Worm (Caenorhabditis elegans): ENCODE measurements around the gene elo-4.

elo-4 gene

DNA sequence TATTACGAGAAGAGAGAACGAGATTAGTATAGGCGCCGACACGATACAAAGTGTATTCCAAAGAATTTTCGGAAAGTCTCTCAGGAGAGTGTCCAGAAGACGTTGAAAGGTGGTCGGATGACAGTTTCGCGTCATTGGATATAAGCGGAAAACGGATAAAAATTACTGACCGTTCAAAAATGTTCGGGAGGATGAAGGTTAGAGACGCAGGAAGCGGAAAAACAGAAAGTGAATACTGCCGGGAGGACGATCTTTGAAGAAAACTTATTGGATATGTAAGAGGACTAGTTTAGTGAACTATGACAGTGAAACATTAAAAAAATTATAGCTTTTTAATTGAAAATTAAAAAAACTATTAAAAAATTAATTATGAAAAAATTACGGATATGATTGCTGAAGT, 1.0 kb upstream of the elo-4 start:
- TF ChIP-seq nhr-90 (tag; optimal IDR thresholded peaks at IDR 0.05) (no peak), attf-5 (GFP tag; optimal IDR thresholded peaks at IDR 0.05) (no peak), lin-40 (tag; optimal IDR thresholded peaks at IDR 0.05) (no peak), F37B4.10 (GFP tag; IDR thresholded peaks at IDR 0.05) (no peak), rcor-1 (GFP tag; IDR thresholded peaks at IDR 0.05) (no peak), repo-1 (tag; optimal IDR thresholded peaks at IDR 0.05) (no peak), akir-1 (GFP tag; optimal IDR thresholded peaks at IDR 0.05) (no peak), ceh-79 (tag; optimal IDR thresholded peaks at IDR 0.05) (no peak), madf-3 (GFP tag; IDR thresholded peaks at IDR 0.05) (no peak), tlf-1 (GFP tag; optimal IDR thresholded peaks at IDR 0.05) (no peak), madf-8 (GFP tag; conservative IDR thresholded peaks at IDR 0.05) (no peak)

DNA sequence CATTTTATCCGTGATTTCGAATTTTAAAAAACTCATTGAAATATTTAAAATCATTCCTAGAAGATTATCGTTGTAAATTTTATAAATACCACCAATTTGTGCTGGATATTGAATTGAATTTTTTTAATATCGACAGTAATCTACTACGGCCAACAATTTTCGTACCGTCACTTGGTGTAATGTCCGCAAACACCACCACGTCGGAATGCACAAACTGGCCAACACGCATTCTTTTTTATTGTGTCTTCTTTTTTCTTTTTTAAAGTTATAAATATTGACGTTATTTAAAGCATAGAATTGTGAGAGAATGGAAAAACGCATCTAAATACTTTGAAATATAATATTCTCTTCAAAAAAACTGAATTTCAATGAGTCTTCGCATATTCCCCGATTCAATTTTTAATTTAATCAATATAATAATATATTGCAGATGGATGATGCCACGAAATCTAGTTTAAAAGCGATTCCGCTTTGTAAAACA, 3.0 kb downstream of the elo-4 start, which contains the start of gene ufc-1:
Gene ufc-1 (plus strand): TSS at position 431 of the 481 bp plus-strand sequence.
- TF ChIP-seq B0261.1 (tag; optimal IDR thresholded peaks at IDR 0.05) (no peak), lsl-1 (GFP tag; optimal IDR thresholded peaks at IDR 0.05) (peak; percentile 20), let-607 (tag; optimal IDR thresholded peaks at IDR 0.05) (peak; percentile 52 to 86)

DNA sequence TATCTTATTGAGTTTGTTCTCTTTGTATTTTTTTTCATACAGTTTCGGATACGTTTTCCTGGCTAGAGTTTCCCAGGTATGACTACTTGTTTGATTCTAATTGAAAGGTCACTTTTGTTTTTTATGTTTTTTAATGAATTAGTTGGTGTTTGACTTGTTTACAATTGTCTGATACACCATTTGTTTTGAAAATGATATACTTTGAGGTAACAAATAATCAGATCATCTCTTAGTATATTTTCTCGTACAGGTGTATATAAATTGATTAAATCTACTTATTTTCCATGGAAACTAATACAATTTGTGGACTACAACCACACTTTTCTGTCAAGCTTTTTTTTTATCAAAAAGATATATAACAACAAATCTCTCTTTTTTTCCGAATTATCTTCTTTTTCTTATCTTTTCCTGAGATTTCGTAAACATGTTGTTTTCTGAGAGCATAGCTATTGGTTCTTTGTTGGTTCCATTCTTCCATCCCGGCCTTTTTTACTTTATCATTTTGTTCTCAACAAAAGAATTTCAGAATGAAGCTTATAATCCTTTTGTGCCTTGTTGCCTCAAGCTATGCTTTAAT, 4.2 kb downstream of the elo-4 start, which contains the start of gene ttr-5:
Gene ttr-5 (plus strand): TSS at position 527 of the 577 bp plus-strand sequence.
- TF ChIP-seq pbrm-1 (GFP tag; IDR thresholded peaks at IDR 0.05): no peak
- no peak for TF ChIP-seq cebp-2 (GFP tag; IDR thresholded peaks at IDR 0.05)
- no peak for TF ChIP-seq efl-1 (GFP tag; optimal IDR thresholded peaks at IDR 0.05)
- no peak for TF ChIP-seq lin-35 (GFP tag; optimal IDR thresholded peaks at IDR 0.05)
- TF ChIP-seq tlf-1 (GFP tag; optimal IDR thresholded peaks at IDR 0.05): no peak
- TF ChIP-seq T07F8.4 (tag; optimal IDR thresholded peaks at IDR 0.05): no peak
- TF ChIP-seq aptf-3 (GFP tag; IDR thresholded peaks at IDR 0.05): no peak
- no peak for TF ChIP-seq let-607 (tag; optimal IDR thresholded peaks at IDR 0.05)
- no peak for TF ChIP-seq Y53G8AR.9 (GFP tag; conservative IDR thresholded peaks at IDR 0.05)

DNA sequence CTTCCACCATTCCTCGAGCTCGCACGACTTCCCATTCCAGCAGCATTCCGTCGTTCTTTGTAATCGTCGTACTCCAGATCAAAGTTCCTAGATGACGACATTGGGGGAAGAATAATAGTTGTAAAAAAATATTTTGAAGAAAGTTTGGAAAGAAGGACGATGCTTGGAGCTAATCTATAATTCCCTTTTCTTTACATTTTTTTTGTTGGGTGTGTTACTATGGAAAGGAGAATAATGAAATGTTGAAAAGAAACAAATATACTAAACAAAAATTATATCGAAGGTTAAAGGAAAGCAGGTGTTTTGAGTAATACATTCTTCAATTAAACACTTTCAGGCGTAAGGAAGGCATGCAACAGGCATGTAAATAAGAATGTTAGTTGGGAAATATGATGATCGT, 4.8 kb downstream of the elo-4 start, which contains the start of gene C40H1.3:
Gene C40H1.3 (minus strand): TSS at position 101 of the 400 bp plus-strand sequence.
- TF ChIP-seq B0336.3 (GFP tag; IDR thresholded peaks at IDR 0.05) (no peak), ets-4 (GFP tag; optimal IDR thresholded peaks at IDR 0.05) (no peak), chd-7 (tag; optimal IDR thresholded peaks at IDR 0.05) (no peak), die-1 (tag; optimal IDR thresholded peaks at IDR 0.05) (no peak), dox-1 (GFP tag; IDR thresholded peaks at IDR 0.05) (no peak), ztf-22 (GFP tag; optimal IDR thresholded peaks at IDR 0.05) (no peak), T26A5.8 (tag; optimal IDR thresholded peaks at IDR 0.05) (no peak), snpc-3.4 (tag; optimal IDR thresholded peaks at IDR 0.05) (no peak), xnd-1 (tag; optimal IDR thresholded peaks at IDR 0.05) (no peak), B0019.2 (GFP tag; conservative IDR thresholded peaks at IDR 0.05) (no peak), hlh-26 (GFP tag; conservative IDR thresholded peaks at IDR 0.05) (no peak), egrh-3 (GFP tag; IDR thresholded peaks at IDR 0.05) (no peak), him-1 (tag; optimal IDR thresholded peaks at IDR 0.05) (no peak), F10E7.11 (tag; optimal IDR thresholded peaks at IDR 0.05) (no peak), pha-4 (tag; optimal IDR thresholded peaks at IDR 0.05) (no peak)

All from whole organism, young adult.